Worm (Caenorhabditis elegans): ENCODE results near the gene dnj-1.
A peak's percentile ranks its signal among the peaks of the same experiment; 100 is the strongest.

dnj-1 gene

ce11 chrIV:11286112-11286511 is 12.7 kb upstream of the dnj-1 start:
- no peak for TF ChIP-seq scrt-1 (GFP tag; IDR thresholded peaks at IDR 0.05)
- TF ChIP-seq F13C5.2 (tag; optimal IDR thresholded peaks at IDR 0.05) = no peak
- no peak for TF ChIP-seq hmbx-1 (tag; optimal IDR thresholded peaks at IDR 0.05)
- TF ChIP-seq tbx-11 (GFP tag; IDR thresholded peaks at IDR 0.05) = no peak
- TF ChIP-seq hmg-4 (GFP tag; optimal IDR thresholded peaks at IDR 0.05) = no peak
- no peak for TF ChIP-seq ama-1 (optimal IDR thresholded peaks at IDR 0.05)
- TF ChIP-seq ceh-36 (tag; optimal IDR thresholded peaks at IDR 0.05) = no peak
- no peak for TF ChIP-seq ets-7 (tag; optimal IDR thresholded peaks at IDR 0.05)
- TF ChIP-seq tra-4 (tag; optimal IDR thresholded peaks at IDR 0.05) = no peak
- no peak for TF ChIP-seq sea-1 (GFP tag; conservative IDR thresholded peaks at IDR 0.05)
- no peak for TF ChIP-seq ceh-13 (GFP tag; optimal IDR thresholded peaks at IDR 0.05)
- TF ChIP-seq pes-1 (GFP tag; IDR thresholded peaks at IDR 0.05) = no peak
- TF ChIP-seq flt-1 (GFP tag; IDR thresholded peaks at IDR 0.05) = no peak
- TF ChIP-seq aly-1 (tag; optimal IDR thresholded peaks at IDR 0.05) = no peak
- no peak for TF ChIP-seq tbx-37 (GFP tag; conservative IDR thresholded peaks at IDR 0.05)
- no peak for TF ChIP-seq B0310.2 (tag; optimal IDR thresholded peaks at IDR 0.05)
- no peak for TF ChIP-seq hnd-1 (tag; optimal IDR thresholded peaks at IDR 0.05)

ce11 chrIV:11287511-11287910 is 11.3 kb upstream of the dnj-1 start, which contains the start of gene F54D1.6:
F54D1.6 (plus strand) TSS chrIV:11287811.
- TF ChIP-seq pes-1 (GFP tag; IDR thresholded peaks at IDR 0.05) (no peak), ceh-36 (tag; optimal IDR thresholded peaks at IDR 0.05) (no peak)

- TF ChIP-seq hnd-1 (tag; optimal IDR thresholded peaks at IDR 0.05) (no peak), hmg-4 (GFP tag; optimal IDR thresholded peaks at IDR 0.05) (no peak), pes-1 (GFP tag; IDR thresholded peaks at IDR 0.05) (no peak), F13C5.2 (tag; optimal IDR thresholded peaks at IDR 0.05) (no peak)
Observed at ce11 chrIV:11288965-11289364, 9.9 kb upstream of the dnj-1 start.

ce11 chrIV:11296787-11297186 is 2.0 kb upstream of the dnj-1 start, which contains the start of gene mttu-1:
mttu-1 (minus strand) TSS chrIV:11296887.
- TF ChIP-seq ceh-13 (GFP tag; optimal IDR thresholded peaks at IDR 0.05) (no peak), aly-1 (tag; optimal IDR thresholded peaks at IDR 0.05) (no peak), ama-1 (optimal IDR thresholded peaks at IDR 0.05) (no peak), F13C5.2 (tag; optimal IDR thresholded peaks at IDR 0.05) (no peak), B0310.2 (tag; optimal IDR thresholded peaks at IDR 0.05) (no peak), tbx-11 (GFP tag; IDR thresholded peaks at IDR 0.05) (no peak), pes-1 (GFP tag; IDR thresholded peaks at IDR 0.05) (no peak), tra-4 (tag; optimal IDR thresholded peaks at IDR 0.05) (no peak), hmbx-1 (tag; optimal IDR thresholded peaks at IDR 0.05) (no peak), ets-7 (tag; optimal IDR thresholded peaks at IDR 0.05) (no peak), sea-1 (GFP tag; conservative IDR thresholded peaks at IDR 0.05) (no peak), flt-1 (GFP tag; IDR thresholded peaks at IDR 0.05) (no peak), hnd-1 (tag; optimal IDR thresholded peaks at IDR 0.05) (no peak), ceh-36 (tag; optimal IDR thresholded peaks at IDR 0.05) (no peak), hmg-4 (GFP tag; optimal IDR thresholded peaks at IDR 0.05) (no peak), tbx-37 (GFP tag; conservative IDR thresholded peaks at IDR 0.05) (no peak)

- no peak for TF ChIP-seq sea-1 (GFP tag; conservative IDR thresholded peaks at IDR 0.05)
- TF ChIP-seq hmbx-1 (tag; optimal IDR thresholded peaks at IDR 0.05) = no peak
- TF ChIP-seq scrt-1 (GFP tag; IDR thresholded peaks at IDR 0.05) = no peak
Observed at ce11 chrIV:11304970-11305369, 6.1 kb downstream of the dnj-1 start.

- TF ChIP-seq flt-1 (GFP tag; IDR thresholded peaks at IDR 0.05) (no peak), tbx-11 (GFP tag; IDR thresholded peaks at IDR 0.05) (no peak), scrt-1 (GFP tag; IDR thresholded peaks at IDR 0.05) (no peak), tra-4 (tag; optimal IDR thresholded peaks at IDR 0.05) (no peak), hnd-1 (tag; optimal IDR thresholded peaks at IDR 0.05) (no peak), ceh-13 (GFP tag; optimal IDR thresholded peaks at IDR 0.05) (no peak), tbx-37 (GFP tag; conservative IDR thresholded peaks at IDR 0.05) (no peak), hmbx-1 (tag; optimal IDR thresholded peaks at IDR 0.05) (no peak), hmg-4 (GFP tag; optimal IDR thresholded peaks at IDR 0.05) (no peak), ceh-36 (tag; optimal IDR thresholded peaks at IDR 0.05) (no peak), F13C5.2 (tag; optimal IDR thresholded peaks at IDR 0.05) (no peak), aly-1 (tag; optimal IDR thresholded peaks at IDR 0.05) (no peak), pes-1 (GFP tag; IDR thresholded peaks at IDR 0.05) (no peak), ets-7 (tag; optimal IDR thresholded peaks at IDR 0.05) (no peak), ama-1 (optimal IDR thresholded peaks at IDR 0.05) (no peak), sea-1 (GFP tag; conservative IDR thresholded peaks at IDR 0.05) (no peak), B0310.2 (tag; optimal IDR thresholded peaks at IDR 0.05) (no peak)
Observed at ce11 chrIV:11306548-11306947, 7.7 kb downstream of the dnj-1 start, which contains the start of gene B0035.13. B0035.13 (minus strand) TSS chrIV:11306720.

ce11 chrIV:11307770-11308169 is 8.9 kb downstream of the dnj-1 start:
- TF ChIP-seq ceh-13 (GFP tag; optimal IDR thresholded peaks at IDR 0.05) (no peak), hmbx-1 (tag; optimal IDR thresholded peaks at IDR 0.05) (no peak), sea-1 (GFP tag; conservative IDR thresholded peaks at IDR 0.05) (no peak), ets-7 (tag; optimal IDR thresholded peaks at IDR 0.05) (no peak), hmg-4 (GFP tag; optimal IDR thresholded peaks at IDR 0.05) (no peak), tra-4 (tag; optimal IDR thresholded peaks at IDR 0.05) (no peak), hnd-1 (tag; optimal IDR thresholded peaks at IDR 0.05) (no peak), pes-1 (GFP tag; IDR thresholded peaks at IDR 0.05) (no peak), flt-1 (GFP tag; IDR thresholded peaks at IDR 0.05) (no peak), F13C5.2 (tag; optimal IDR thresholded peaks at IDR 0.05) (no peak), tbx-37 (GFP tag; conservative IDR thresholded peaks at IDR 0.05) (no peak), aly-1 (tag; optimal IDR thresholded peaks at IDR 0.05) (no peak), tbx-11 (GFP tag; IDR thresholded peaks at IDR 0.05) (no peak), scrt-1 (GFP tag; IDR thresholded peaks at IDR 0.05) (no peak)

- TF ChIP-seq ceh-36 (tag; optimal IDR thresholded peaks at IDR 0.05) (no peak), tbx-37 (GFP tag; conservative IDR thresholded peaks at IDR 0.05) (0 out of 2 replicates have a peak, but pooled peaks have one; percentile 37), tbx-11 (GFP tag; IDR thresholded peaks at IDR 0.05) (0 out of 2 replicates have a peak, but pooled peaks have one; percentile 26), pes-1 (GFP tag; IDR thresholded peaks at IDR 0.05) (peak; percentile 73), F13C5.2 (tag; optimal IDR thresholded peaks at IDR 0.05) (peak; percentile 75), flt-1 (GFP tag; IDR thresholded peaks at IDR 0.05) (peak; percentile 61; the same call in 1 of the 2 replicates), sea-1 (GFP tag; conservative IDR thresholded peaks at IDR 0.05) (0 out of 2 replicates have a peak, but pooled peaks have one; percentile 51), ceh-13 (GFP tag; optimal IDR thresholded peaks at IDR 0.05) (peak; percentile 24), hmbx-1 (tag; optimal IDR thresholded peaks at IDR 0.05) (peak; percentile 9), hnd-1 (tag; optimal IDR thresholded peaks at IDR 0.05) (peak; percentile 20), ama-1 (optimal IDR thresholded peaks at IDR 0.05) (no peak), aly-1 (tag; optimal IDR thresholded peaks at IDR 0.05) (peak; percentile 57), hmg-4 (GFP tag; optimal IDR thresholded peaks at IDR 0.05) (no peak)
Observed at ce11 chrIV:11310624-11311023, 11.8 kb downstream of the dnj-1 start, which contains the start of gene znf-207. znf-207 (plus strand) TSS chrIV:11310972.
